Fruit fly (Drosophila melanogaster): Measurements from ENCODE around the gene CG32260.

CG32260 gene

dm6 chr3L:4130743-4131142 is 11.4 kb upstream of the CG32260 start:
- TF ChIP-seq psq (optimal IDR thresholded peaks at IDR 0.05) (no peak), usp (GFP tag; optimal IDR thresholded peaks at IDR 0.05) (no peak), Dll (optimal IDR thresholded peaks at IDR 0.05) (no peak)

- no peak for TF ChIP-seq EcR (GFP tag; optimal IDR thresholded peaks at IDR 0.05)
- no peak for TF ChIP-seq CG8478 (optimal IDR thresholded peaks at IDR 0.05)
- TF ChIP-seq pan (optimal IDR thresholded peaks at IDR 0.05): no peak
- no peak for TF ChIP-seq usp (GFP tag; optimal IDR thresholded peaks at IDR 0.05)
- TF ChIP-seq psq (optimal IDR thresholded peaks at IDR 0.05): no peak
- TF ChIP-seq Dll (optimal IDR thresholded peaks at IDR 0.05): no peak
Observed at dm6 chr3L:4132585-4132984, 9.6 kb upstream of the CG32260 start.

DNA sequence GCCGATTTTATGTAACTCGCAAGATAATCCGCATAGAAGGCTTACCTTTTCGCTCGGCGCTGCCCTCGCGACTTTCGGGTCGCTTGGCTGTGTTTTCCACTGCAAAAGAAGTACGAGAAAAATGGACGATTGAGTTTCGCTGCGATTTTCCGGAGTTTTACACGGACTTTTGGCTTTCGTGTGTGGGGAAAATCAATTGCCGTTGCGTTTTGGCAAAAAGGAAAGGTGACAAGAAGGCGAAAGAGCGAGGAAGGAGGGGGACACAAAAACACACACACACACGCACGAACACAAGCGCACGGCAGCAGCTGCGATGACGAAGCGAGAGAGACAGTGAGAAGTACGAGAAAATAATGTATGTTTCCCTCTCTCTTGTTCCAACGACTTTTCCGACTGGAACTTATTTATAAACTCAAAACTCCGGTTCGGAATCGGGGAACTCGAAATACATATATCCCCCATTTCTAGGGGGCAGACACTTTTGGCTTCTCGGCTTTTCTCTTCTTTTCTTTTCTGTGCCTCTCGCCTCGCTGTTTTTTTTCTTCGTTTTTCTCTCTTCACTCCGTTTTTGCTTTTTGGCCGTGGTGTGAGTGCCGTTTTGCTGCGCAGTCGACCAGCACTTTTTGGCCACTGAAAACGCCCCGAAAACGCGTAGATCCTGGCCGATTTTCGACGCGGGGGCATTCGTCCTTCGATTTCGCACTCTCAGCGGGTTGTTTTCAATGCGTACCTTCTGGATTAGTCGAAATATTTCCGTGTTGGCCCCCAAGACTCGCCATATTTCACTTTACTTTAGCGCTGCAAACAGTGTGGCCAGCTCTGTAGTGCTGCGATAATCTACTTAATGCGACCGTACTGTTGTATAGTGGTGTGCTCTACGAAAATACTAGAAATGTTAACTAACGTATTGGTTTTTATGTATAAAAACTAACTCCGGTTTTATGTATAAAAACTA is 8.2 kb upstream of the CG32260 start, which contains the start of gene ens:
TSS of gene ens (minus strand) at position 827 of the 955 bp plus-strand sequence.
- TF ChIP-seq usp (GFP tag; optimal IDR thresholded peaks at IDR 0.05): no peak
- no peak for TF ChIP-seq Dll (optimal IDR thresholded peaks at IDR 0.05)
- TF ChIP-seq CG8478 (optimal IDR thresholded peaks at IDR 0.05): no peak
- no peak for TF ChIP-seq pan (optimal IDR thresholded peaks at IDR 0.05)
- TF ChIP-seq EcR (GFP tag; optimal IDR thresholded peaks at IDR 0.05): no peak
- no peak for TF ChIP-seq psq (optimal IDR thresholded peaks at IDR 0.05)

DNA sequence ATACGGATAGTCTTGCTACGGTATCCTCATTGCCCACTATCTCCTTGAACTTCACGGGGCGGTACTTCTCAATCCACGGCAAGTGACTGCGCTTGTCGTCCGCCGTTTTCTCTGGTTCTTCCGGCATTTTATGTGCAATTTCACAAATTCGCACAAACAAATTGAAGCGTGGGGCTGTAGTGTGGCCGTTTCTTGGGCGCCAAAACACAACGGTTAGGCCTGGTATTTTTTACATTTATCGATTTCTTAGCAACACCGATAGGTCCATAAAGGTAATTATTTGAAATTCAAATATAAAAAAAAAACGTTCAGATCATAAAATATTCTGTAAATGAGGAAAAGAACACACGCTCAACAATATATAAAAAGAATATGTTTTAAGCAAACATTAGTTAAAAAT is 6.3 kb upstream of the CG32260 start, which contains the start of gene RfC4:
TSS of gene RfC4 (minus strand) at position 182 of the 400 bp plus-strand sequence.
- no peak for TF ChIP-seq usp (GFP tag; optimal IDR thresholded peaks at IDR 0.05)
- no peak for TF ChIP-seq Dll (optimal IDR thresholded peaks at IDR 0.05)
- TF ChIP-seq pan (optimal IDR thresholded peaks at IDR 0.05): no peak
- TF ChIP-seq psq (optimal IDR thresholded peaks at IDR 0.05): no peak
- TF ChIP-seq EcR (GFP tag; optimal IDR thresholded peaks at IDR 0.05): no peak
- TF ChIP-seq CG8478 (optimal IDR thresholded peaks at IDR 0.05): no peak

dm6 chr3L:4138804-4139521 is 3.2 kb upstream of the CG32260 start, which contains the start of the genes Rop and Ras64B:
TSS of gene Rop (minus strand) at chr3L:4138996.
TSS of gene Ras64B (plus strand) at chr3L:4139076.
- no peak for TF ChIP-seq usp (GFP tag; optimal IDR thresholded peaks at IDR 0.05)
- TF ChIP-seq CG8478 (optimal IDR thresholded peaks at IDR 0.05): no peak

dm6 chr3L:4141167-4141566 is 997 bp upstream of the CG32260 start, which contains the start of gene Akh:
TSS of gene Akh (plus strand) at chr3L:4141467.
- TF ChIP-seq usp (GFP tag; optimal IDR thresholded peaks at IDR 0.05) (no peak), pan (optimal IDR thresholded peaks at IDR 0.05) (no peak), Dll (optimal IDR thresholded peaks at IDR 0.05) (no peak), EcR (GFP tag; optimal IDR thresholded peaks at IDR 0.05) (no peak), CG8478 (optimal IDR thresholded peaks at IDR 0.05) (no peak)

- TF ChIP-seq psq (optimal IDR thresholded peaks at IDR 0.05) (no peak), CG8478 (optimal IDR thresholded peaks at IDR 0.05) (no peak), Dll (optimal IDR thresholded peaks at IDR 0.05) (no peak), EcR (GFP tag; optimal IDR thresholded peaks at IDR 0.05) (no peak), pan (optimal IDR thresholded peaks at IDR 0.05) (no peak), usp (GFP tag; optimal IDR thresholded peaks at IDR 0.05) (no peak)
Observed at dm6 chr3L:4145229-4145628, 3.1 kb downstream of the CG32260 start.

DNA sequence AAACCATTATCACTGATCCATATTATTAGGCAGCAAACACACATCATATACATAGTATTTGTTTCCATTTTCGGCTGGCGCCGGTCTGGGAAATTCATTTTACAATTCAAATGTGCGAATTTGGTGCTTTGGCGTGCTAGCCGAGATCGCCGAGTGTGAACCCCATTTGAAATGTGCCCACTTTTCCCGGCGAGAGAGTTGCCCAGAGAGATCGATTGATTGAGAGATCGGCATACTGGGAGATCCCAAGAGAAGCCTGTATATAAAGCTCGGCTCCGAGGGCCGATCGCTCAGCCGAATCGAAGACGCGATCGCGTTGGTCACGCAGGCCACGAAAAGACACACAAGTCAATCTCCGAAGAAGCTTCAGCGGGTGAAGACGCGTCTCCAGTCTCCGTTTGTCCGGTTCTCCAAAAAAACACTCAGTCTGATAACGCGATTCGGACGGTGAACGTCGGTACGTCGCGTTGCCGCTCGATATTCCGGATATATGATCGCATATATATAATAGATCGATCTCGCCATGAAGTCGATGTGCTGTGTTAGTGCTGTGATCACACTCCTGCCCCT is 6.3 kb downstream of the CG32260 start, which contains the start of gene CG1299:
TSS of gene CG1299 (plus strand) at position 291 of the 570 bp plus-strand sequence.
- TF ChIP-seq Dll (optimal IDR thresholded peaks at IDR 0.05) (no peak), CG8478 (optimal IDR thresholded peaks at IDR 0.05) (no peak), EcR (GFP tag; optimal IDR thresholded peaks at IDR 0.05) (no peak), pan (optimal IDR thresholded peaks at IDR 0.05) (no peak), psq (optimal IDR thresholded peaks at IDR 0.05) (no peak), usp (GFP tag; optimal IDR thresholded peaks at IDR 0.05) (no peak)

DNA sequence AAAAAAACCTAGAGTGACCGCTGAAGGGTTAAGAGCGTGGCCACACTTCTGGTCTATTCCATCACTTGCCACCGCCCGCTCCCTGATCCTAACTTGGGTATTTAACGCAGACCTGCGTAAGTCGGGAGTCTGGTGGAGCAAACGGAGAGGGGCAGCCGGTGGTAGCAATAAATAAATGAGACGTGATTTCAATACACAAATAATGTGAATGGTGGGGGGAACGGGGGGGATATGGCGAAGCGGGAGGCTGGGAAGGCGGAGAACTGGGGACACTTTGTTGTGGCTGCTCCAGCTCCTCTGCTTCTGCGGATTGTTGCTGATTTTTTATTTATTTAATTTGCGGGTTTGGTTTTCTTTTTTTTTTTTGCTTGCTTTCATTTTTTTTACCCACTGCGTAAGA is 15.7 kb downstream of the CG32260 start:
- no peak for TF ChIP-seq Dll (optimal IDR thresholded peaks at IDR 0.05)
- TF ChIP-seq pan (optimal IDR thresholded peaks at IDR 0.05): no peak
- TF ChIP-seq psq (optimal IDR thresholded peaks at IDR 0.05): no peak
- no peak for TF ChIP-seq usp (GFP tag; optimal IDR thresholded peaks at IDR 0.05)
- no peak for TF ChIP-seq EcR (GFP tag; optimal IDR thresholded peaks at IDR 0.05)
- TF ChIP-seq CG8478 (optimal IDR thresholded peaks at IDR 0.05): no peak

dm6 chr3L:4158361-4158760 is 16.2 kb downstream of the CG32260 start:
- TF ChIP-seq CG8478 (optimal IDR thresholded peaks at IDR 0.05) (no peak), usp (GFP tag; optimal IDR thresholded peaks at IDR 0.05) (no peak), psq (optimal IDR thresholded peaks at IDR 0.05) (no peak), Dll (optimal IDR thresholded peaks at IDR 0.05) (no peak), EcR (GFP tag; optimal IDR thresholded peaks at IDR 0.05) (no peak), pan (optimal IDR thresholded peaks at IDR 0.05) (no peak)

DNA sequence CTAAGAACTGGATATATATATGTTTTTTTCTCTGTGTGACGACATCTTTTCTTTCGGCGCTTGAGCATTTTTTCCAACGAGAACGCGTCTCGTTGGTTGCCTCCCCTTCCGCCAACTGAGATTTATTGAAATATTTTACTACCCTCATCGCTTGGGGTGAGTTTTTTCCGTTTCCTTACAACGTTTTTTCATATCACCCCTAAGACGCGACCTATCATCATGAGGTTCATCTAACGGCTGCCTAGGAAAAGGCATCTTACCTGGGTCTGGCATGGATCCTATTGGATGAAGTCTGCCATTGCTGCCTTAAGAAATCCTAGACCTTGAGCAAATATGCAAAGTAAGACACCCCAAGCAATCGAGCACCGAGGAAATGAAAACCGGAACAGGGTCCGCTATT is 17.1 kb downstream of the CG32260 start:
- TF ChIP-seq Dll (optimal IDR thresholded peaks at IDR 0.05) (no peak), CG8478 (optimal IDR thresholded peaks at IDR 0.05) (no peak), EcR (GFP tag; optimal IDR thresholded peaks at IDR 0.05) (no peak)

DNA sequence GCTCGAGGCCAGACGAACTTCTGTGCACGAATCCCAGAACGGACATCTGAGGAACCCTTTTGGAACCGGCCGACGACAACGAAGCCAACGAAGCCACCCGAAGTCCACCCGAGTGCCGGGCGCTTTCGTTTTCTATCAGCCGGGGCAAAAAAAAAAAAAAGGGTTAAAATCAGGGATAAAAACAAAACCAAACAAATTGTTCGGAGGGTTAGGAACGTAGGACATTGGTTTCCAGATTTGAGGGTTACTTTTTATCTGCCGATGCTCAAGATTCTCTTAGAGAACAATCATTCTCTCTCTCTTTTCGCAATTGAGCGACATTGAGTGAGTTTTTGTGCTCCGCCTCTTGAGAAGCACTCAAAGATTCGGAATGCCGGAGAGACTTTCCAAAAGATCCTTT is 18.8 kb downstream of the CG32260 start, which contains the start of gene nab:
TSS of gene nab (minus strand) at position 7 of the 400 bp plus-strand sequence.
- TF ChIP-seq Dll (optimal IDR thresholded peaks at IDR 0.05) (no peak), psq (optimal IDR thresholded peaks at IDR 0.05) (no peak), CG8478 (optimal IDR thresholded peaks at IDR 0.05) (no peak)

Data from whole organism.